Fruit fly (Drosophila melanogaster) whole organism, pupa: ENCODE measurements around the gene Ama.

ENCODE experiments used
- CG10348 ChIP-seq: fragments of 200-800 bp; sonication (Bioruptor generic); IDR thresholded peaks from 2 replicates; pipeline ENCODE4 v1.3.6; 2022; ENCODE audit warnings: missing biosample characterization, missing genetic modification characterization
- CG12605 ChIP-seq: fragments of 200-800 bp; sonication (Bioruptor generic); IDR thresholded peaks from 2 replicates; pipeline ENCODE4 v1.3.6; 2022; ENCODE audit warnings: missing biosample characterization, missing genetic modification characterization
- CG13204 ChIP-seq: fragments of 200-800 bp; sonication (Bioruptor generic); optimal IDR thresholded peaks from 2 replicates; lab custom pipeline; 2018; ENCODE audit warnings: missing biosample characterization, mild to moderate bottlenecking, missing genetic modification characterization, moderate library complexity
- CG14655 ChIP-seq: fragments of 200-800 bp; sonication (Bioruptor generic); optimal IDR thresholded peaks from 3 replicates; lab custom pipeline; 2017; ENCODE audit warnings: mild to moderate bottlenecking, missing biosample characterization, missing genetic modification reagents, missing genetic modification characterization
- CG15710 ChIP-seq: fragments of 200-800 bp; sonication (Bioruptor generic); optimal IDR thresholded peaks from 2 replicates; lab custom pipeline; 2018; ENCODE audit warnings: missing biosample characterization, mild to moderate bottlenecking, missing genetic modification characterization, moderate library complexity
- CG17806 ChIP-seq: fragments of 200-800 bp; sonication (Bioruptor generic); optimal IDR thresholded peaks from 2 replicates; lab custom pipeline; 2018; ENCODE audit warnings: missing biosample characterization, mild to moderate bottlenecking, missing genetic modification characterization, moderate library complexity
- CG32121 ChIP-seq: fragments of 200-800 bp; sonication (Bioruptor generic); IDR thresholded peaks from 2 replicates; pipeline ENCODE4 v1.3.6; 2022; ENCODE audit warnings: missing biosample characterization, missing genetic modification characterization
- CG34367 ChIP-seq: fragments of 200-800 bp; sonication (Bioruptor generic); optimal IDR thresholded peaks from 2 replicates; lab custom pipeline; 2018; ENCODE audit warnings: missing biosample characterization, mild to moderate bottlenecking, missing genetic modification characterization
- CG4496 ChIP-seq: fragments of 200-800 bp; sonication (Bioruptor generic); IDR thresholded peaks from 3 replicates; pipeline ENCODE4 v1.3.6; 2022; ENCODE audit warnings: missing biosample characterization, missing genetic modification characterization
- CG8159 ChIP-seq: fragments of 200-800 bp; sonication (Bioruptor generic); optimal IDR thresholded peaks from 3 replicates; lab custom pipeline; 2018; ENCODE audit warnings: missing biosample characterization, mild to moderate bottlenecking, missing genetic modification characterization, moderate library complexity
- CG8301 ChIP-seq: fragments of 200-800 bp; sonication (Bioruptor generic); optimal IDR thresholded peaks from 2 replicates; lab custom pipeline; 2018; ENCODE audit warnings: missing biosample characterization, mild to moderate bottlenecking, missing genetic modification characterization
- CG9948 ChIP-seq: fragments of 200-800 bp; sonication (Bioruptor generic); optimal IDR thresholded peaks from 2 replicates; lab custom pipeline; 2018; ENCODE audit warnings: missing biosample characterization, mild to moderate bottlenecking, missing genetic modification characterization, moderate library complexity
- D1 ChIP-seq: fragments of 200-800 bp; sonication (Bioruptor generic); optimal IDR thresholded peaks from 2 replicates; lab custom pipeline; 2018; ENCODE audit warnings: missing biosample characterization, mild to moderate bottlenecking, missing genetic modification characterization, moderate library complexity
- EcR ChIP-seq: fragments of 200-800 bp; sonication (Bioruptor generic); optimal IDR thresholded peaks from 3 replicates; lab custom pipeline; 2019; ENCODE audit warnings: missing biosample characterization, missing genetic modification characterization, mild to moderate bottlenecking, moderate library complexity, missing genetic modification reagents
- Ets98B ChIP-seq: fragments of 200-800 bp; sonication (Bioruptor generic); IDR thresholded peaks from 2 replicates; pipeline ENCODE4 v1.3.6; 2022; ENCODE audit warnings: missing biosample characterization, missing genetic modification characterization
- Pif1A ChIP-seq: fragments of 200-800 bp; sonication (Bioruptor generic); optimal IDR thresholded peaks from 3 replicates; lab custom pipeline; 2016; ENCODE audit warnings: missing biosample characterization, missing genetic modification characterization
- Pif1B ChIP-seq: fragments of 200-800 bp; sonication (Bioruptor generic); optimal IDR thresholded peaks from 3 replicates; lab custom pipeline; 2016; ENCODE audit warnings: missing biosample characterization, missing genetic modification characterization
- Snoo ChIP-seq: fragments of 200-800 bp; sonication (Bioruptor generic); optimal IDR thresholded peaks from 3 replicates; lab custom pipeline; 2017; ENCODE audit warnings: missing biosample characterization, mild to moderate bottlenecking, missing genetic modification characterization, inconsistent platforms
- fd96Ca ChIP-seq: fragments of 200-800 bp; sonication (Bioruptor generic); IDR thresholded peaks from 3 replicates; pipeline ENCODE4 v1.3.6; 2022; ENCODE audit warnings: missing biosample characterization, missing genetic modification characterization
- gl ChIP-seq: fragments of 200-800 bp; sonication (Bioruptor generic); optimal IDR thresholded peaks from 2 replicates; lab custom pipeline; 2018; ENCODE audit warnings: missing biosample characterization, mild to moderate bottlenecking, missing genetic modification characterization
- rn ChIP-seq: fragments of 200-800 bp; sonication (Bioruptor generic); IDR thresholded peaks from 2 replicates; pipeline ENCODE4 v1.3.6; 2022; ENCODE audit warnings: missing biosample characterization, missing genetic modification characterization

Ama gene

dm6 chr3R:6805948-6806347, 43.6 kb downstream of the Ama start:
- TF ChIP-seq rn (GFP tag; lab: Robert Waterston, UW) (no peak), Ets98B (GFP tag; lab: Robert Waterston, UW) (no peak), CG8159 (tag; lab: Kevin White, UChicago) (no peak), CG17806 (tag; lab: Kevin White, UChicago) (no peak), EcR (GFP tag; lab: Kevin White, UChicago) (no peak)

- TF ChIP-seq D1 (tag; lab: Kevin White, UChicago): peak; percentile 73
- no peak for TF ChIP-seq CG32121
Measured at dm6 chr3R:6806654-6807053, 44.3 kb downstream of the Ama start.

DNA sequence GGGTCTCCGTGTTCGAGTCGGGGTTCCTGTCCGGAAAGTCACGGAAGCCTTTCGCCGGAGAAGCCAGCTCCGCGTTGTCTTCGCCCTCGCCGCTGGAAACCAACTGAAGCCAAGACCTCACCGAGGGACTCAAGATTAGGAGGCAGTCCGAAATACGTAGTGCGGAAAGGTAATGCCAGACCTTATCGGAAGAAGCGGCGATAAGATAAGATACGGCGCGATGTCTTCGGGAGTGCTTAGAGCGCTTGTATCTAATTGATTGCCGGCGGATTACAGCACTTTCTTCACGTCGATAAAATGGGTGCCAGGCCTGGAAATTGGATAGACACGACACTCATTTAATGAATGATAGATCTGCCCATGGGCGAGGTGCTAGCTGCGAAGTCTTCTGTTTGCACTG, 47.5 kb downstream of the Ama start:
- TF ChIP-seq Ets98B (GFP tag; lab: Robert Waterston, UW) (no peak), D1 (tag; lab: Kevin White, UChicago) (no peak), Pif1B (no peak), CG8301 (tag; lab: Kevin White, UChicago) (no peak), CG32121 (no peak)
- TF ChIP-seq, all 21 proteins: peak for 0

DNA sequence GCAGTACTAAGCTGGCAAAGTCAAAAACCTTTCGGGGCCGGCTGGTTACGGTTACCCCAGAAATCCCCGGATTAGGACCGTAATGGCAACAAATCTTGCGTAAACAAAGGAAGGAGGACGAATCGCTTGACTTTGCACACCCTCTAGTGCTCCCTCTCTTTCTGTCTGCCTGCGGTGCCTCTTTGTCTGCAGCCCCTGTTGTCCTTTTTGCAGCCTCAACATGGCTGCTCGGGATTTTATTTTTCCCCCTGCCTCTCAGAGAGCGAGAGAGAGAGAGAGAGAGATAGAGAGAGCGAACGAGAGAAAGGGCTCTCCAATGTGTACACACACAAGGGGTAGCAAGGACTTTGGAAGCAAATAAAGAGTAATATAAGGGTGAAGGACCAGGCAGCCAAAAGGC, 48.2 kb downstream of the Ama start:
- TF ChIP-seq Pif1A (GFP tag; lab: Kevin White, UChicago) (no peak), CG14655 (no peak), D1 (tag; lab: Kevin White, UChicago) (no peak), Pif1B (no peak), CG13204 (GFP tag; lab: Kevin White, UChicago) (no peak), rn (GFP tag; lab: Robert Waterston, UW) (no peak), CG9948 (tag; lab: Kevin White, UChicago) (no peak)

dm6 chr3R:6812107-6812875, 49.9 kb downstream of the Ama start:
- TF ChIP-seq CG34367: peak; percentile 13
- peak; percentile 42 for TF ChIP-seq Snoo (tag; lab: Kevin White, UChicago)
- no peak for TF ChIP-seq CG8301 (tag; lab: Kevin White, UChicago)
- TF ChIP-seq CG8159 (tag; lab: Kevin White, UChicago): peak; percentile 66
- no peak for TF ChIP-seq Pif1A (GFP tag; lab: Kevin White, UChicago)
- peak; percentile 5 for TF ChIP-seq CG13204 (GFP tag; lab: Kevin White, UChicago)
- TF ChIP-seq Pif1B: no peak
- no peak for TF ChIP-seq Ets98B (GFP tag; lab: Robert Waterston, UW)
- TF ChIP-seq CG10348 (GFP tag; lab: Robert Waterston, UW): no peak
- peak; percentile 20 for TF ChIP-seq gl (tag; lab: Kevin White, UChicago)
- TF ChIP-seq CG15710 (tag; lab: Kevin White, UChicago): no peak
- no peak for TF ChIP-seq CG12605 (GFP tag; lab: Robert Waterston, UW)
- peak; percentile 97 for TF ChIP-seq EcR (GFP tag; lab: Kevin White, UChicago)
- TF ChIP-seq CG4496 (GFP tag; lab: Robert Waterston, UW): no peak
- TF ChIP-seq CG9948 (tag; lab: Kevin White, UChicago): peak; percentile 57
- TF ChIP-seq D1 (tag; lab: Kevin White, UChicago): no peak
- no peak for TF ChIP-seq rn (GFP tag; lab: Robert Waterston, UW)
- no peak for TF ChIP-seq CG32121
- TF ChIP-seq CG17806 (tag; lab: Kevin White, UChicago): peak; percentile 54
- TF ChIP-seq, all 21 proteins: peak for 8

- TF ChIP-seq CG34367: peak; percentile 14
- TF ChIP-seq Snoo (tag; lab: Kevin White, UChicago): no peak
Measured at dm6 chr3R:6812876-6813199, 50.4 kb downstream of the Ama start.

DNA sequence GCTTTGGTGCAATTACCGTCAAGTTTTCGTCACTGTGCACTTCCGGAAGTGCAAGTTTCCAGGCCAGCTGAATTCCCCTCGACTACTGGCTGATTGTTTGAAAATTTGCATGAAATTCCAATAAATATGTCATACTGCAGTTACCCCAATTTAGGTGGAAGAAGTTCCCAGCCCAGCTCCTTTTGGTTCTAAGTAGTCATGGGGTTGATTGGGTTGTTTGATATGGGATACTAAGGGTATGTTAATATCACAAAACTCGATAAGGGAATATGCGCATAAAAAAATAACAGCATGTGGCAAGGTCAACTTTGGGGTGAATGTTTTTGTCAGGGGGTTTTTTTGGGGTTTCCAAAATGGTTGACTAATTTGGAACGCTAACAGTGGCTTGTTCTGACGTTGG, 50.9 kb downstream of the Ama start:
- TF ChIP-seq CG9948 (tag; lab: Kevin White, UChicago) (no peak), rn (GFP tag; lab: Robert Waterston, UW) (no peak), D1 (tag; lab: Kevin White, UChicago) (no peak), fd96Ca (GFP tag; lab: Robert Waterston, UW) (no peak), CG32121 (no peak), CG4496 (GFP tag; lab: Robert Waterston, UW) (no peak), CG34367 (no peak), EcR (GFP tag; lab: Kevin White, UChicago) (no peak), CG8159 (tag; lab: Kevin White, UChicago) (no peak), CG17806 (tag; lab: Kevin White, UChicago) (no peak), CG14655 (no peak), CG15710 (tag; lab: Kevin White, UChicago) (no peak), gl (tag; lab: Kevin White, UChicago) (no peak), Pif1A (GFP tag; lab: Kevin White, UChicago) (no peak)
- TF ChIP-seq, all 21 proteins: peak for 0
